Fruit fly (Drosophila melanogaster) whole organism, embryonic: ENCODE results near the gene CG17906.

Experiments used
- Atf3 ChIP-seq: fragments of 200-800 bp; sonication (Bioruptor generic); optimal IDR thresholded peaks from 3 replicates; lab custom pipeline; 2016; ENCODE audit warnings: missing biosample characterization, missing genetic modification characterization
- Awh ChIP-seq: fragments of 200-800 bp; sonication (Bioruptor generic); IDR thresholded peaks from 2 replicates; pipeline ENCODE4, ENCODE4 v1.3.6; 2022; ENCODE audit warnings: missing biosample characterization, missing genetic modification characterization
- Bgb ChIP-seq: fragments of 200-800 bp; sonication (Bioruptor generic); IDR thresholded peaks from 2 replicates; pipeline ENCODE4 v1.3.6; 2022; ENCODE audit warnings: missing biosample characterization, missing genetic modification characterization; ENCODE audit not compliant: partially characterized antibody
- Blimp-1 ChIP-seq: fragments of 200-800 bp; sonication (Bioruptor generic); optimal IDR thresholded peaks from 3 replicates; lab custom pipeline; 2018; ENCODE audit warnings: missing biosample characterization, missing genetic modification characterization, mild to moderate bottlenecking, moderate library complexity, missing genetic modification reagents
- CG10267 ChIP-seq: fragments of 200-800 bp; sonication (Bioruptor generic); optimal IDR thresholded peaks from 2 replicates; lab custom pipeline; 2018; ENCODE audit warnings: missing biosample characterization, mild to moderate bottlenecking, missing genetic modification characterization, moderate library complexity
- CG10366 ChIP-seq: fragments of 200-800 bp; sonication (Bioruptor generic); IDR thresholded peaks from 2 replicates; pipeline ENCODE4 v1.3.6; 2022; ENCODE audit warnings: missing biosample characterization, missing genetic modification characterization
- CG16815 ChIP-seq: fragments of 200-800 bp; sonication (Bioruptor generic); optimal IDR thresholded peaks from 3 replicates; lab custom pipeline; 2017; ENCODE audit warnings: missing biosample characterization, mild to moderate bottlenecking, missing genetic modification characterization
- CG17912 ChIP-seq: fragments of 200-800 bp; sonication (Bioruptor generic); optimal IDR thresholded peaks from 2 replicates; lab custom pipeline; 2018; ENCODE audit warnings: missing biosample characterization, mild to moderate bottlenecking, missing genetic modification characterization
- CG31388 ChIP-seq: fragments of 200-800 bp; sonication (Bioruptor generic); optimal IDR thresholded peaks from 2 replicates; lab custom pipeline; 2016; ENCODE audit warnings: missing biosample characterization, missing genetic modification characterization
- CG6854 ChIP-seq: fragments of 200-800 bp; sonication (Bioruptor generic); optimal IDR thresholded peaks from 3 replicates; lab custom pipeline; 2017; ENCODE audit warnings: missing biosample characterization, mild to moderate bottlenecking, missing genetic modification characterization
- CG9797 ChIP-seq: fragments of 200-800 bp; sonication (Bioruptor generic); optimal IDR thresholded peaks from 3 replicates; lab custom pipeline; 2018; ENCODE audit warnings: missing biosample characterization, mild to moderate bottlenecking, missing genetic modification characterization
- Dll ChIP-seq: fragments of 200-800 bp; sonication (Bioruptor generic); IDR thresholded peaks from 4 replicates; pipeline ENCODE4 v1.3.6; 2022; ENCODE audit warnings: missing biosample characterization, missing genetic modification characterization; ENCODE audit not compliant: partially characterized antibody
- Dref ChIP-seq: fragments of 200-800 bp; sonication (Bioruptor generic); IDR thresholded peaks from 2 replicates; pipeline ENCODE4 v1.3.6; 2022; ENCODE audit warnings: missing biosample characterization, missing genetic modification characterization
- E2f1 ChIP-seq: fragments of 200-800 bp; sonication (Bioruptor generic); IDR thresholded peaks from 2 replicates; pipeline ENCODE4 v1.3.6; 2022; ENCODE audit warnings: missing biosample characterization, missing genetic modification characterization
- Ets65A ChIP-seq: fragments of 200-800 bp; sonication (Bioruptor generic); peaks from one replicate; lab custom pipeline; 2016; ENCODE audit warnings: missing biosample characterization, missing genetic modification characterization
- H15 ChIP-seq: fragments of 200-800 bp; sonication (Bioruptor generic); IDR thresholded peaks from 3 replicates; pipeline ENCODE4 v1.3.6; 2022; ENCODE audit warnings: missing biosample characterization, missing genetic modification characterization
- Hmx ChIP-seq: fragments of 200-800 bp; sonication (Bioruptor generic); optimal IDR thresholded peaks from 2 replicates; lab custom pipeline; 2016; ENCODE audit warnings: missing biosample characterization, missing genetic modification characterization
- Hr3 ChIP-seq: fragments of 200-800 bp; sonication (Bioruptor generic); optimal IDR thresholded peaks from 3 replicates; lab custom pipeline; 2016; ENCODE audit warnings: missing biosample characterization, missing genetic modification characterization
- Hr78 ChIP-seq, 2 experiments: fragments of 200-800 bp in 1 of 2; fragments of >200 bp in 1 of 2; sonication (Bioruptor generic) in 1 of 2; optimal IDR thresholded peaks; 2 replicates each; lab custom pipeline; 2017 to 2019; ENCODE audit warnings: missing biosample characterization in 2 of 2, missing genetic modification characterization in 2 of 2, mild to moderate bottlenecking in 1 of 2, moderate library complexity in 1 of 2
- Med ChIP-seq: fragments of 200-800 bp; sonication (Bioruptor generic); peaks from one replicate; lab custom pipeline; 2016; ENCODE audit warnings: missing biosample characterization, missing genetic modification characterization, mild to moderate bottlenecking, inconsistent platforms, moderate library complexity
- Myb ChIP-seq: fragments of 200-800 bp; sonication (Bioruptor generic); optimal IDR thresholded peaks from 2 replicates; lab custom pipeline; 2016; ENCODE audit warnings: missing biosample characterization, missing genetic modification characterization
- ap ChIP-seq: fragments of 200-800 bp; sonication (Bioruptor generic); IDR thresholded peaks from 2 replicates; pipeline ENCODE4 v1.3.6; 2022; ENCODE audit warnings: missing biosample characterization, missing genetic modification characterization
- bbx ChIP-seq: fragments of 200-800 bp; sonication (Bioruptor generic); IDR thresholded peaks from 2 replicates; pipeline ENCODE4 v1.3.6; 2022; ENCODE audit warnings: missing biosample characterization, missing genetic modification characterization; ENCODE audit not compliant: partially characterized antibody
- bsh ChIP-seq, 2 experiments: fragments of 200-800 bp; sonication (Bioruptor generic); optimal IDR thresholded peaks; 2 replicates each; lab custom pipeline; 2017 to 2018; ENCODE audit warnings: mild to moderate bottlenecking in 2 of 2, missing biosample characterization in 2 of 2, missing genetic modification characterization in 2 of 2, moderate library complexity in 1 of 2
- cas ChIP-seq: fragments of 200-800 bp; sonication (Bioruptor generic); IDR thresholded peaks from 2 replicates; pipeline ENCODE4 v1.3.6; 2022; ENCODE audit warnings: missing biosample characterization, missing genetic modification characterization
- crc ChIP-seq: fragments of 200-800 bp; sonication (Bioruptor generic); optimal IDR thresholded peaks from 2 replicates; lab custom pipeline; 2016; ENCODE audit warnings: missing biosample characterization, missing genetic modification characterization
- dpn ChIP-seq, 2 experiments: fragments of 200-800 bp; sonication (Bioruptor generic); optimal IDR thresholded peaks; 3 replicates each; lab custom pipeline; 2016; ENCODE audit warnings: missing biosample characterization in 2 of 2, missing genetic modification characterization in 2 of 2
- dysf ChIP-seq: fragments of 200-800 bp; sonication (Bioruptor generic); IDR thresholded peaks from 3 replicates; pipeline ENCODE4 v1.3.6; 2022; ENCODE audit warnings: missing biosample characterization, missing genetic modification characterization
- eyg ChIP-seq: fragments of 200-800 bp; sonication (Bioruptor generic); optimal IDR thresholded peaks from 3 replicates; lab custom pipeline; 2016; ENCODE audit warnings: missing biosample characterization, missing genetic modification characterization
- insv ChIP-seq, 2 experiments: fragments of 200-800 bp; sonication (Bioruptor generic); optimal IDR thresholded peaks; 3 replicates each; lab custom pipeline; 2016 to 2018; ENCODE audit warnings: missing biosample characterization in 2 of 2, missing genetic modification characterization in 2 of 2
- lbe ChIP-seq: fragments of 200-800 bp; sonication (Bioruptor generic); optimal IDR thresholded peaks from 2 replicates; lab custom pipeline; 2016; ENCODE audit warnings: missing biosample characterization, mild to moderate bottlenecking, missing genetic modification characterization
- pb ChIP-seq: fragments of 200-800 bp; sonication (Bioruptor generic); optimal IDR thresholded peaks from 3 replicates; lab custom pipeline; 2016; ENCODE audit warnings: missing biosample characterization, missing genetic modification characterization
- row ChIP-seq: fragments of 200-800 bp; sonication (Bioruptor generic); IDR thresholded peaks from 3 replicates; pipeline ENCODE4 v1.3.6; 2022; ENCODE audit warnings: missing biosample characterization, missing genetic modification characterization
- sisA ChIP-seq: fragments of 200-800 bp; sonication (Bioruptor generic); IDR thresholded peaks from 2 replicates; pipeline ENCODE4 v1.3.6; 2022; ENCODE audit warnings: missing biosample characterization, missing genetic modification characterization
- so ChIP-seq: fragments of 200-800 bp; sonication (Bioruptor generic); IDR thresholded peaks from 3 replicates; pipeline ENCODE4 v1.3.6; 2022; ENCODE audit warnings: missing biosample characterization, missing genetic modification characterization
- tna ChIP-seq: fragments of 200-800 bp; sonication (Bioruptor generic); IDR thresholded peaks from 2 replicates; pipeline ENCODE4 v1.3.6; 2022; ENCODE audit warnings: missing biosample characterization, missing genetic modification characterization; ENCODE audit not compliant: partially characterized antibody
- trem ChIP-seq: fragments of 200-800 bp; optimal IDR thresholded peaks from 3 replicates; lab custom pipeline; 2019; ENCODE audit warnings: missing biosample characterization, mild to moderate bottlenecking, missing genetic modification characterization, moderate library complexity
- zen ChIP-seq: fragments of 200-800 bp; sonication (Bioruptor generic); optimal IDR thresholded peaks from 3 replicates; lab custom pipeline; 2018; ENCODE audit warnings: missing biosample characterization, mild to moderate bottlenecking, missing genetic modification characterization, moderate library complexity

CG17906 gene

dm6 chr2L:8975328-8975727 lies 18.9 kb upstream of the CG17906 start, which contains the start of gene CG9541:
Gene CG9541, minus strand, starts transcription at chr2L:8975428.
- TF ChIP-seq trem (tag; lab: Kevin White, UChicago) (no peak), CG6854 (GFP tag; lab: Kevin White, UChicago) (no peak), Atf3 (GFP tag; lab: Kevin White, UChicago) (no peak), Blimp-1 (GFP tag; lab: Kevin White, UChicago) (no peak), Dref (no peak), Bgb (GFP tag; lab: Robert Waterston, UW) (no peak), ap (GFP tag; lab: Robert Waterston, UW) (no peak), H15 (GFP tag; lab: Robert Waterston, UW) (no peak), bsh (GFP tag; optimal IDR thresholded peaks at IDR 0.05; lab: Kevin White, UChicago) (no peak), Ets65A (GFP tag; lab: Kevin White, UChicago) (peak; percentile 76), Med (peak; percentile 7), CG10366 (no peak), crc (GFP tag; lab: Kevin White, UChicago) (no peak), zen (tag; lab: Kevin White, UChicago) (no peak), lbe (GFP tag; lab: Kevin White, UChicago) (no peak), so (GFP tag; lab: Robert Waterston, UW) (no peak), Hr3 (no peak), Hr78 (GFP tag; optimal IDR thresholded peaks at IDR 0.05; lab: Kevin White, UChicago) (peak in 1 of 2 experiments; percentile 8), Dll (GFP tag; lab: Robert Waterston, UW) (no peak), Myb (GFP tag; lab: Kevin White, UChicago) (no peak), tna (GFP tag; lab: Robert Waterston, UW) (0 out of 2 replicates have a peak, but pooled peaks have one; percentile 19), Awh (GFP tag; lab: Robert Waterston, UW) (no peak), E2f1 (no peak), CG31388 (GFP tag; lab: Kevin White, UChicago) (no peak), pb (GFP tag; lab: Kevin White, UChicago) (no peak), dysf (GFP tag; lab: Robert Waterston, UW) (peak; percentile 5; the same call in 1 of the 3 replicates), insv (GFP tag; optimal IDR thresholded peaks at IDR 0.05; lab: Kevin White, UChicago) (no peak), CG17912 (GFP tag; lab: Kevin White, UChicago) (no peak), bbx (GFP tag; lab: Robert Waterston, UW) (no peak), dpn (GFP tag; optimal IDR thresholded peaks at IDR 0.05; lab: Kevin White, UChicago) (no peak)

- TF ChIP-seq CG10267 (tag; lab: Kevin White, UChicago), result no peak
- TF ChIP-seq eyg (GFP tag; lab: Kevin White, UChicago), result no peak
- TF ChIP-seq CG16815 (GFP tag; lab: Kevin White, UChicago), result no peak
- TF ChIP-seq Hmx (GFP tag; lab: Kevin White, UChicago), result no peak
- TF ChIP-seq row (GFP tag; lab: Robert Waterston, UW), result no peak
- TF ChIP-seq sisA, result no peak
- TF ChIP-seq cas (GFP tag; lab: Robert Waterston, UW), result no peak
- TF ChIP-seq CG9797 (GFP tag; lab: Kevin White, UChicago), result no peak
These were observed 13.8 kb upstream of the CG17906 start, which contains the start of gene CG18662 for dm6 chr2L:8980359-8980758. Gene CG18662, plus strand, starts transcription at chr2L:8980659.
